Fruit fly (Drosophila melanogaster): ENCODE results near the gene Gal.

The Gal gene

dm6 chr2L:5979957-5980861 lies 26.4 kb downstream of the Gal start (continued):
- TF ChIP-seq CG8924 (tag; optimal IDR thresholded peaks at IDR 0.05), result peak; percentile 23
- peak; percentile 39 for TF ChIP-seq Hmr (GFP tag; optimal IDR thresholded peaks at IDR 0.05)
- TF ChIP-seq gcm (GFP tag; optimal IDR thresholded peaks at IDR 0.05), result peak; percentile 26
- no peak for TF ChIP-seq fd3F (GFP tag; optimal IDR thresholded peaks at IDR 0.05)
- TF ChIP-seq Dad (GFP tag; optimal IDR thresholded peaks at IDR 0.05), result peak; percentile 21
- peak; percentile 51 for TF ChIP-seq B-H2 (GFP tag; optimal IDR thresholded peaks at IDR 0.05)
- no peak for TF ChIP-seq Ptx1 (GFP tag; IDR thresholded peaks at IDR 0.05)
- peak in 1 of 2 experiments; percentile 19 for TF ChIP-seq Pdp1 (GFP tag; optimal IDR thresholded peaks at IDR 0.05)
- TF ChIP-seq CG7963 (GFP tag; IDR thresholded peaks at IDR 0.05; ENCODE audit: partially characterized antibody), result no peak
- TF ChIP-seq CG18599 (GFP tag; optimal IDR thresholded peaks at IDR 0.05), result peak; percentile 67
- peak; percentile 27 for TF ChIP-seq CG7839 (tag; optimal IDR thresholded peaks at IDR 0.05)
- peak; percentile 68 for TF ChIP-seq CG12071 (GFP tag; optimal IDR thresholded peaks at IDR 0.05)
- TF ChIP-seq vfl (GFP tag; optimal IDR thresholded peaks at IDR 0.05), result no peak
- TF ChIP-seq CG1233 (GFP tag; optimal IDR thresholded peaks at IDR 0.05), result peak; percentile 37
- no peak for TF ChIP-seq klu (GFP tag; IDR thresholded peaks at IDR 0.05)
- peak; percentile 26 for TF ChIP-seq CG10147 (GFP tag; optimal IDR thresholded peaks at IDR 0.05)
- TF ChIP-seq Hand (GFP tag; optimal IDR thresholded peaks at IDR 0.05), result peak; percentile 64
- TF ChIP-seq CG9437 (GFP tag; optimal IDR thresholded peaks at IDR 0.05), result no peak
- peak; percentile 12 for TF ChIP-seq trem (tag; optimal IDR thresholded peaks at IDR 0.05)
- peak; percentile 97 to 98 for TF ChIP-seq Trl (optimal IDR thresholded peaks at IDR 0.05)
- peak; percentile 62 for TF ChIP-seq Trl (GFP tag; optimal IDR thresholded peaks at IDR 0.05)
- TF ChIP-seq scrt (GFP tag; optimal IDR thresholded peaks at IDR 0.05), result peak; percentile 49
- peak; percentile 49 for TF ChIP-seq MTF-1 (GFP tag; optimal IDR thresholded peaks at IDR 0.05; ENCODE audit: borderline replicate concordance)
- peak; percentile 65 for TF ChIP-seq CG10543 (GFP tag; optimal IDR thresholded peaks at IDR 0.05)
- no peak for TF ChIP-seq Opbp (GFP tag; IDR thresholded peaks at IDR 0.05; ENCODE audit: partially characterized antibody)
- TF ChIP-seq ftz-f1 (GFP tag; optimal IDR thresholded peaks at IDR 0.05), result peak; percentile 58
- TF ChIP-seq hbn (GFP tag; IDR thresholded peaks at IDR 0.05; ENCODE audit: partially characterized antibody), result no peak
- TF ChIP-seq CG14441 (GFP tag; IDR thresholded peaks at IDR 0.05), result no peak
- no peak for TF ChIP-seq bcd (GFP tag; optimal IDR thresholded peaks at IDR 0.05)
- no peak for TF ChIP-seq CG4360 (GFP tag; IDR thresholded peaks at IDR 0.05)
- peak; percentile 65 for TF ChIP-seq her (GFP tag; optimal IDR thresholded peaks at IDR 0.05)
- no peak for TF ChIP-seq sna (GFP tag; IDR thresholded peaks at IDR 0.05; ENCODE audit: partially characterized antibody)
- TF ChIP-seq Spps (tag; optimal IDR thresholded peaks at IDR 0.05), result peak; percentile 24
- TF ChIP-seq CG1603 (tag; optimal IDR thresholded peaks at IDR 0.05), result no peak
- TF ChIP-seq CG32772 (GFP tag; IDR thresholded peaks at IDR 0.05), result no peak
- peak; percentile 32 for TF ChIP-seq nerfin-1 (tag; optimal IDR thresholded peaks at IDR 0.05)
- TF ChIP-seq CG13296 (GFP tag; optimal IDR thresholded peaks at IDR 0.05), result peak; percentile 53
- no peak for TF ChIP-seq Hr39 (optimal IDR thresholded peaks at IDR 0.05)
- TF ChIP-seq dpn (GFP tag; optimal IDR thresholded peaks at IDR 0.05), result peak in 1 of 2 experiments; percentile 9
- TF ChIP-seq CG2120 (GFP tag; optimal IDR thresholded peaks at IDR 0.05), result peak; percentile 17
- peak; percentile 5 for TF ChIP-seq CG17829 (tag; optimal IDR thresholded peaks at IDR 0.05)
- TF ChIP-seq lab (GFP tag; optimal IDR thresholded peaks at IDR 0.05), result peak; percentile 73
- peak; percentile 17 for TF ChIP-seq CG13624 (GFP tag; optimal IDR thresholded peaks at IDR 0.05)
- peak; percentile 30 for TF ChIP-seq dmrt99B (tag; optimal IDR thresholded peaks at IDR 0.05)
- peak in 1 of 2 experiments; percentile 7 for TF ChIP-seq Hr51 (GFP tag; optimal IDR thresholded peaks at IDR 0.05)
- peak; percentile 48 for TF ChIP-seq yki (optimal IDR thresholded peaks at IDR 0.05)
- no peak for TF ChIP-seq CG12236 (GFP tag; optimal IDR thresholded peaks at IDR 0.05)
- TF ChIP-seq chif (GFP tag; optimal IDR thresholded peaks at IDR 0.05), result no peak

Data from whole organism, embryonic.